Fruit fly (Drosophila melanogaster): ENCODE measurements around the gene CG16972.

dm6 chr2L:13154313-13154712, 48.8 kb downstream of the CG16972 start:
- no peak for TF ChIP-seq Pif1A (GFP tag; optimal IDR thresholded peaks at IDR 0.05)
- no peak for TF ChIP-seq Pif1B (GFP tag; optimal IDR thresholded peaks at IDR 0.05)
- TF ChIP-seq CG13204 (GFP tag; optimal IDR thresholded peaks at IDR 0.05): no peak
- TF ChIP-seq CG15710 (tag; optimal IDR thresholded peaks at IDR 0.05): no peak
- no peak for TF ChIP-seq rn (GFP tag; IDR thresholded peaks at IDR 0.05)
- no peak for TF ChIP-seq CG17806 (tag; optimal IDR thresholded peaks at IDR 0.05)
- no peak for TF ChIP-seq gl (tag; optimal IDR thresholded peaks at IDR 0.05)
- TF ChIP-seq Snoo (tag; optimal IDR thresholded peaks at IDR 0.05): no peak
- no peak for TF ChIP-seq CG32121 (GFP tag; IDR thresholded peaks at IDR 0.05)
- TF ChIP-seq CG14655 (GFP tag; optimal IDR thresholded peaks at IDR 0.05): no peak
- TF ChIP-seq CG12605 (GFP tag; IDR thresholded peaks at IDR 0.05): no peak
- no peak for TF ChIP-seq D1 (tag; optimal IDR thresholded peaks at IDR 0.05)
